Fruit fly (Drosophila melanogaster) whole organism, embryonic: Measurements from ENCODE around the gene rdhB.

Experiments used
- Bteb2 ChIP-seq: fragments of 200-800 bp; sonication (Bioruptor generic); optimal IDR thresholded peaks from 2 replicates; lab custom pipeline; 2016; ENCODE audit warnings: missing biosample characterization, missing genetic modification characterization
- CG1024 ChIP-seq: fragments of 200-800 bp; sonication (Bioruptor generic); IDR thresholded peaks from 2 replicates; pipeline ENCODE4 v1.3.6; 2022; ENCODE audit warnings: missing biosample characterization, missing genetic modification characterization
- CG14965 ChIP-seq: fragments of 200-800 bp; sonication (Bioruptor generic); optimal IDR thresholded peaks from 2 replicates; lab custom pipeline; 2016; ENCODE audit warnings: missing biosample characterization, missing genetic modification characterization, borderline replicate concordance
- CG15011 ChIP-seq: fragments of 200-800 bp; sonication (Bioruptor generic); optimal IDR thresholded peaks from 3 replicates; lab custom pipeline; 2018; ENCODE audit warnings: missing biosample characterization, mild to moderate bottlenecking, missing genetic modification characterization
- CG17328 ChIP-seq: fragments of 200-800 bp; sonication (Bioruptor generic); IDR thresholded peaks from 2 replicates; pipeline ENCODE4 v1.3.6; 2022; ENCODE audit warnings: missing biosample characterization, missing genetic modification characterization
- CG2120 ChIP-seq: fragments of 200-800 bp; sonication (Bioruptor generic); optimal IDR thresholded peaks from 3 replicates; lab custom pipeline; 2016; ENCODE audit warnings: missing biosample characterization, missing genetic modification characterization
- CG30431 ChIP-seq: fragments of 200-800 bp; sonication (Bioruptor generic); optimal IDR thresholded peaks from 2 replicates; lab custom pipeline; 2017; ENCODE audit warnings: missing biosample characterization, missing genetic modification characterization
- CG3163 ChIP-seq: fragments of 200-800 bp; sonication (Bioruptor generic); optimal IDR thresholded peaks from 3 replicates; lab custom pipeline; 2016; ENCODE audit warnings: missing biosample characterization, missing genetic modification characterization
- CG32532 ChIP-seq: fragments of 200-800 bp; sonication (Bioruptor generic); IDR thresholded peaks from 2 replicates; pipeline ENCODE4 v1.3.6; 2022; ENCODE audit warnings: missing biosample characterization, missing genetic modification characterization
- CG34224 ChIP-seq: fragments of 200-800 bp; sonication (Bioruptor generic); IDR thresholded peaks from 3 replicates; pipeline ENCODE4 v1.3.6; 2022; ENCODE audit warnings: missing biosample characterization, missing genetic modification characterization; ENCODE audit not compliant: partially characterized antibody
- CG7357 ChIP-seq: fragments of 200-800 bp; sonication (Bioruptor generic); IDR thresholded peaks from 3 replicates; pipeline ENCODE4 v1.3.6; 2022; ENCODE audit warnings: missing biosample characterization, missing genetic modification characterization
- CG9215 ChIP-seq: fragments of 200-800 bp; sonication (Bioruptor generic); IDR thresholded peaks from 2 replicates; pipeline ENCODE4 v1.3.6; 2022; ENCODE audit warnings: missing biosample characterization, missing genetic modification characterization
- CG9609 ChIP-seq: fragments of 200-800 bp; sonication (Bioruptor generic); optimal IDR thresholded peaks from 3 replicates; lab custom pipeline; 2016; ENCODE audit warnings: missing biosample characterization, missing genetic modification characterization
- CG9727 ChIP-seq: fragments of 200-800 bp; sonication (Bioruptor generic); optimal IDR thresholded peaks from 3 replicates; lab custom pipeline; 2017; ENCODE audit warnings: missing biosample characterization, mild to moderate bottlenecking, missing genetic modification characterization
- CG9876 ChIP-seq: fragments of 200-800 bp; sonication (Bioruptor generic); optimal IDR thresholded peaks from 2 replicates; lab custom pipeline; 2016; ENCODE audit warnings: missing biosample characterization, missing genetic modification characterization
- Camta ChIP-seq: fragments of 200-800 bp; sonication (Bioruptor generic); optimal IDR thresholded peaks from 2 replicates; lab custom pipeline; 2016; ENCODE audit warnings: missing biosample characterization, missing genetic modification characterization
- D ChIP-seq, 2 experiments: fragments of 200-800 bp in 1 of 2; fragments of >200 bp in 1 of 2; sonication (Bioruptor generic) in 1 of 2; optimal IDR thresholded peaks; 2 replicates in 1 of 2; 3 replicates in 1 of 2; lab custom pipeline; 2017; ENCODE audit warnings: mild to moderate bottlenecking in 1 of 2, missing biosample characterization in 1 of 2, missing genetic modification characterization in 1 of 2, missing genetic modification reagents in 1 of 2
- Dbx ChIP-seq: fragments of 200-800 bp; sonication (Bioruptor generic); IDR thresholded peaks from 3 replicates; pipeline ENCODE4 v1.3.6; 2022; ENCODE audit warnings: missing biosample characterization, missing genetic modification characterization
- H15 ChIP-seq: fragments of 200-800 bp; sonication (Bioruptor generic); IDR thresholded peaks from 3 replicates; pipeline ENCODE4 v1.3.6; 2022; ENCODE audit warnings: missing biosample characterization, missing genetic modification characterization
- H2.0 ChIP-seq: fragments of 200-800 bp; sonication (Bioruptor generic); IDR thresholded peaks from 2 replicates; pipeline ENCODE4 v1.3.6; 2022; ENCODE audit warnings: missing biosample characterization, missing genetic modification characterization
- Hr3 ChIP-seq: fragments of 200-800 bp; sonication (Bioruptor generic); optimal IDR thresholded peaks from 3 replicates; lab custom pipeline; 2016; ENCODE audit warnings: missing biosample characterization, missing genetic modification characterization
- Hr51 ChIP-seq, 2 experiments: fragments of 200-800 bp; sonication (Bioruptor generic); optimal IDR thresholded peaks; 2 replicates in 1 of 2; 3 replicates in 1 of 2; lab custom pipeline; 2016 to 2018; ENCODE audit warnings: missing biosample characterization in 2 of 2, missing genetic modification characterization in 2 of 2, mild to moderate bottlenecking in 1 of 2, moderate library complexity in 1 of 2
- MBD-R2 ChIP-seq: fragments of 200-800 bp; sonication (Bioruptor generic); IDR thresholded peaks from 2 replicates; pipeline ENCODE4 v1.3.6; 2022; ENCODE audit warnings: missing biosample characterization, missing genetic modification characterization
- Mrtf ChIP-seq: fragments of 200-800 bp; sonication (Bioruptor generic); IDR thresholded peaks from 3 replicates; pipeline ENCODE4 v1.3.6; 2022; ENCODE audit warnings: missing biosample characterization, missing genetic modification characterization
- NC2β ChIP-seq: fragments of 200-800 bp; sonication (Bioruptor generic); optimal IDR thresholded peaks from 2 replicates; lab custom pipeline; 2016; ENCODE audit warnings: missing biosample characterization, missing genetic modification characterization
- Opbp ChIP-seq: fragments of 200-800 bp; sonication (Bioruptor generic); IDR thresholded peaks from 3 replicates; pipeline ENCODE4 v1.3.6; 2022; ENCODE audit warnings: missing biosample characterization, missing genetic modification characterization; ENCODE audit not compliant: partially characterized antibody
- Xrp1 ChIP-seq: fragments of 200-800 bp; sonication (Bioruptor generic); IDR thresholded peaks from 2 replicates; pipeline ENCODE4 v1.3.6; 2022; ENCODE audit warnings: missing biosample characterization, missing genetic modification characterization
- az2 ChIP-seq: fragments of 200-800 bp; sonication (Bioruptor generic); optimal IDR thresholded peaks from 3 replicates; lab custom pipeline; 2016; ENCODE audit warnings: missing biosample characterization, missing genetic modification characterization
- bcd ChIP-seq: fragments of 200-800 bp; sonication (Bioruptor generic); optimal IDR thresholded peaks from 2 replicates; lab custom pipeline; 2017; ENCODE audit warnings: missing biosample characterization, mild to moderate bottlenecking, missing genetic modification characterization
- bsh ChIP-seq, 2 experiments: fragments of 200-800 bp; sonication (Bioruptor generic); optimal IDR thresholded peaks; 2 replicates each; lab custom pipeline; 2017 to 2018; ENCODE audit warnings: mild to moderate bottlenecking in 2 of 2, missing biosample characterization in 2 of 2, missing genetic modification characterization in 2 of 2, moderate library complexity in 1 of 2
- crp ChIP-seq, 2 experiments: fragments of 200-800 bp; sonication (Bioruptor generic); optimal IDR thresholded peaks; 2 replicates in 1 of 2; 3 replicates in 1 of 2; lab custom pipeline; 2017; ENCODE audit warnings: missing biosample characterization in 2 of 2, missing genetic modification characterization in 2 of 2, mild to moderate bottlenecking in 1 of 2, moderate library complexity in 1 of 2
- cwo ChIP-seq: fragments of 200-800 bp; sonication (Bioruptor generic); optimal IDR thresholded peaks from 3 replicates; lab custom pipeline; 2017; ENCODE audit warnings: missing biosample characterization, missing genetic modification characterization, mild to moderate bottlenecking, moderate library complexity, missing genetic modification reagents
- dan ChIP-seq: fragments of 200-800 bp; sonication (Bioruptor generic); IDR thresholded peaks from 2 replicates; pipeline ENCODE4 v1.3.6; 2022; ENCODE audit warnings: missing biosample characterization, missing genetic modification characterization
- disco-r ChIP-seq: fragments of 200-800 bp; sonication (Bioruptor generic); optimal IDR thresholded peaks from 2 replicates; lab custom pipeline; 2016; ENCODE audit warnings: missing biosample characterization, missing genetic modification characterization
- esg ChIP-seq: fragments of 200-800 bp; sonication (Bioruptor generic); conservative IDR thresholded peaks from 2 replicates; pipeline ENCODE4 v1.3.6; 2022; ENCODE audit warnings: missing biosample characterization, missing genetic modification characterization
- h ChIP-seq: fragments of >200 bp; optimal IDR thresholded peaks from 2 replicates; lab custom pipeline; 2017
- ham ChIP-seq: fragments of 200-800 bp; sonication (Bioruptor generic); IDR thresholded peaks from 2 replicates; pipeline ENCODE4 v1.3.6; 2022; ENCODE audit warnings: missing biosample characterization, missing genetic modification characterization
- hth ChIP-seq: fragments of >200 bp; optimal IDR thresholded peaks from 2 replicates; lab custom pipeline; 2017; ENCODE audit warnings: inconsistent platforms
- kah ChIP-seq: fragments of 200-800 bp; sonication (Bioruptor generic); optimal IDR thresholded peaks from 2 replicates; lab custom pipeline; 2018; ENCODE audit warnings: missing biosample characterization, mild to moderate bottlenecking, missing genetic modification characterization
- kay ChIP-seq: fragments of 200-800 bp; sonication (Bioruptor generic); optimal IDR thresholded peaks from 2 replicates; lab custom pipeline; 2016; ENCODE audit warnings: missing biosample characterization, missing genetic modification characterization
- luna ChIP-seq: fragments of 200-800 bp; sonication (Bioruptor generic); optimal IDR thresholded peaks from 2 replicates; lab custom pipeline; 2016; ENCODE audit warnings: missing biosample characterization, missing genetic modification characterization
- mirr ChIP-seq: fragments of 200-800 bp; sonication (Bioruptor generic); optimal IDR thresholded peaks from 3 replicates; lab custom pipeline; 2018; ENCODE audit warnings: missing biosample characterization, mild to moderate bottlenecking, missing genetic modification characterization
- oc ChIP-seq: fragments of 200-800 bp; sonication (Bioruptor generic); optimal IDR thresholded peaks from 2 replicates; lab custom pipeline; 2018; ENCODE audit warnings: missing biosample characterization, mild to moderate bottlenecking, missing genetic modification characterization, moderate library complexity
- pros ChIP-seq: fragments of 200-800 bp; sonication (Bioruptor generic); optimal IDR thresholded peaks from 3 replicates; lab custom pipeline; 2019; ENCODE audit warnings: missing biosample characterization, mild to moderate bottlenecking, missing genetic modification characterization, moderate library complexity
- repo ChIP-seq: fragments of 200-800 bp; sonication (Bioruptor generic); optimal IDR thresholded peaks from 2 replicates; lab custom pipeline; 2016; ENCODE audit warnings: missing biosample characterization, missing genetic modification characterization
- ro ChIP-seq: fragments of 200-800 bp; sonication (Bioruptor generic); IDR thresholded peaks from 2 replicates; pipeline ENCODE4 v1.3.6; 2022; ENCODE audit warnings: missing biosample characterization, missing genetic modification characterization
- sd ChIP-seq: fragments of 200-800 bp; sonication (Bioruptor generic); optimal IDR thresholded peaks from 3 replicates; lab custom pipeline; 2018; ENCODE audit warnings: missing biosample characterization, mild to moderate bottlenecking, missing genetic modification characterization, moderate library complexity
- sr ChIP-seq: fragments of 200-800 bp; sonication (Bioruptor generic); IDR thresholded peaks from 3 replicates; pipeline ENCODE4 v1.3.6; 2022; ENCODE audit warnings: missing biosample characterization, missing genetic modification characterization
- unpg ChIP-seq: fragments of 200-800 bp; sonication (Bioruptor generic); optimal IDR thresholded peaks from 3 replicates; lab custom pipeline; 2018; ENCODE audit warnings: missing biosample characterization, mild to moderate bottlenecking, missing genetic modification characterization, moderate library complexity
- vfl ChIP-seq: fragments of 200-800 bp; sonication (Bioruptor generic); optimal IDR thresholded peaks from 2 replicates; lab custom pipeline; 2016; ENCODE audit warnings: missing biosample characterization, missing genetic modification characterization

rdhB gene

dm6 chr3R:22362218-22362907, 10.9 kb downstream of the rdhB start, which contains the start of the genes JMJD6, CG7071 and Muted (continued):
- TF ChIP-seq D (optimal IDR thresholded peaks at IDR 0.05; lab: Kevin White, UChicago): peak; percentile 23
- TF ChIP-seq D (GFP tag; optimal IDR thresholded peaks at IDR 0.05; lab: Kevin White, UChicago): peak; percentile 70
- peak; percentile 73 for TF ChIP-seq sd (tag; lab: Kevin White, UChicago)
- peak; percentile 71 for TF ChIP-seq dan (GFP tag; lab: Robert Waterston, UW)
- TF ChIP-seq CG9609 (GFP tag; lab: Kevin White, UChicago): peak; percentile 83
- TF ChIP-seq sr (GFP tag; lab: Robert Waterston, UW): peak; percentile 55; the same call in 1 of the 3 replicates
- TF ChIP-seq Bteb2 (GFP tag; lab: Kevin White, UChicago): peak; percentile 92
- TF ChIP-seq ro (GFP tag; lab: Robert Waterston, UW): peak; percentile 81
- TF ChIP-seq ham (GFP tag; lab: Robert Waterston, UW): peak; percentile 59; the same call in 1 of the 2 replicates
- peak; percentile 83 for TF ChIP-seq MBD-R2 (GFP tag; lab: Robert Waterston, UW)
- TF ChIP-seq crp (GFP tag; optimal IDR thresholded peaks at IDR 0.05; lab: Kevin White, UChicago): peak; percentile 50 to 86
- TF ChIP-seq Camta (GFP tag; lab: Kevin White, UChicago): peak; percentile 88
- no peak for TF ChIP-seq hth (lab: Kevin White, UChicago)
- TF ChIP-seq unpg (GFP tag; lab: Kevin White, UChicago): peak; percentile 92
- TF ChIP-seq luna (GFP tag; lab: Kevin White, UChicago): peak; percentile 34
- peak; percentile 59 for TF ChIP-seq kah (GFP tag; lab: Kevin White, UChicago)
- TF ChIP-seq bcd (GFP tag; lab: Kevin White, UChicago): peak; percentile 90
- peak; percentile 75 for TF ChIP-seq mirr (GFP tag; lab: Kevin White, UChicago)
- TF ChIP-seq oc (tag; lab: Kevin White, UChicago): peak; percentile 81
- peak; percentile 25 for TF ChIP-seq pros (GFP tag; lab: Kevin White, UChicago)
- peak; percentile 83 for TF ChIP-seq CG1024 (GFP tag; lab: Robert Waterston, UW)
- peak; percentile 89 to 94 for TF ChIP-seq Hr51 (GFP tag; optimal IDR thresholded peaks at IDR 0.05; lab: Kevin White, UChicago)
- TF ChIP-seq CG32532 (GFP tag; lab: Robert Waterston, UW): peak; percentile 94
- peak; percentile 94 for TF ChIP-seq Xrp1 (GFP tag; lab: Robert Waterston, UW)
- peak; percentile 92 for TF ChIP-seq vfl (GFP tag; lab: Kevin White, UChicago)
- peak; percentile 92 for TF ChIP-seq Hr3
- TF ChIP-seq az2 (GFP tag; lab: Kevin White, UChicago): peak; percentile 94
- peak; percentile 83 for TF ChIP-seq CG30431 (GFP tag; lab: Kevin White, UChicago)
- peak; percentile 90 for TF ChIP-seq CG34224 (GFP tag; lab: Robert Waterston, UW)
- peak; percentile 71 for TF ChIP-seq CG15011 (GFP tag; lab: Kevin White, UChicago)
- TF ChIP-seq CG9727 (GFP tag; lab: Kevin White, UChicago): peak; percentile 89
- TF ChIP-seq CG9876 (GFP tag; lab: Kevin White, UChicago): peak; percentile 63
- TF ChIP-seq CG3163 (GFP tag; lab: Kevin White, UChicago): peak; percentile 33
- TF ChIP-seq CG9215 (GFP tag; lab: Robert Waterston, UW): peak; percentile 92
- peak; percentile 75 for TF ChIP-seq kay (GFP tag; lab: Kevin White, UChicago)
- TF ChIP-seq Dbx (GFP tag; lab: Robert Waterston, UW): peak; percentile 91
- peak; percentile 85 for TF ChIP-seq H2.0
- TF ChIP-seq cwo: peak; percentile 77
- TF ChIP-seq Mrtf (GFP tag; lab: Robert Waterston, UW): peak; percentile 82
- peak; percentile 84 for TF ChIP-seq NC2β
- peak; percentile 60; the same call in 1 of the 3 replicates for TF ChIP-seq Opbp (GFP tag; lab: Robert Waterston, UW)
- peak; percentile 85 for TF ChIP-seq CG7357 (GFP tag; lab: Robert Waterston, UW)
- peak in 1 of 2 experiments; percentile 91 for TF ChIP-seq bsh (GFP tag; optimal IDR thresholded peaks at IDR 0.05; lab: Kevin White, UChicago)
- TF ChIP-seq H15: peak; percentile 87
- no peak for TF ChIP-seq h (lab: Kevin White, UChicago)
- TF ChIP-seq disco-r (GFP tag; lab: Kevin White, UChicago): peak; percentile 76
- TF ChIP-seq CG14965: no peak
- TF ChIP-seq repo (GFP tag; lab: Kevin White, UChicago): peak; percentile 70
- peak; percentile 85 for TF ChIP-seq esg (GFP tag; lab: Robert Waterston, UW)
- TF ChIP-seq CG2120 (GFP tag; lab: Kevin White, UChicago): peak; percentile 98
- peak; percentile 88 for TF ChIP-seq CG17328
